Fruit fly (Drosophila melanogaster): Measurements from ENCODE around the gene CG6418.

DNA sequence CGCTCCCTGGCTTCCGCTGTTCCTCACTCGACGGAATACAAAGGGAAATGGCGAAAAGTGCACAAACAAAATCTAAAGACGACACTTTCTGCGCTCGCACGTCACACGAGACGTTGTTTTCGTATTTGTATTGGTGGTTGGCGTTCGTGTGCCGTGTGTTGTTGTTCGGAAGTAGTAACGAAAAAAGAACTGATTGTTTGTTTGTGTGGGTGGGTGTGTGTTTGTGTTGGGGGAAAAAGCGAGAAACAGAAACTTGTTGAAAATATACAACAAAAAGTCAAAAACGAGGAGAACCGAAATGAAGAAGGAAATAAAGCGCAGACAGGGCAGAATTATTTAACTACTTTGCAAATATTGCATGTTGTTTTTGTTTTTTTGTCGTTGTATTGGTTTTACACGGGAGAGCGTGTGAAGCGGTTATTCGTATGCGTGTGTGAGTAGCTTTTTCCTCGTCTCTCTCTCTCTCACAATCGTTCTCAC lies 19.5 kb upstream of the CG6418 start:
- no peak for TF ChIP-seq CG9705 (GFP tag; optimal IDR thresholded peaks at IDR 0.05)
- no peak for TF ChIP-seq tai (GFP tag; optimal IDR thresholded peaks at IDR 0.05)
- no peak for TF ChIP-seq Dfd (GFP tag; optimal IDR thresholded peaks at IDR 0.05)
- TF ChIP-seq Jra (GFP tag; optimal IDR thresholded peaks at IDR 0.05) = no peak
- no peak for TF ChIP-seq woc (GFP tag; optimal IDR thresholded peaks at IDR 0.05)
- TF ChIP-seq h (GFP tag; optimal IDR thresholded peaks at IDR 0.05) = peak; percentile 16
- TF ChIP-seq GATAd (GFP tag; optimal IDR thresholded peaks at IDR 0.05) = no peak
- TF ChIP-seq ey (GFP tag; optimal IDR thresholded peaks at IDR 0.05) = no peak
- no peak for TF ChIP-seq Mio (GFP tag; optimal IDR thresholded peaks at IDR 0.05)
- no peak for TF ChIP-seq Hr78 (GFP tag; optimal IDR thresholded peaks at IDR 0.05)
- TF ChIP-seq psq (GFP tag; optimal IDR thresholded peaks at IDR 0.05) = peak; percentile 77
- TF ChIP-seq Hr83 (GFP tag; optimal IDR thresholded peaks at IDR 0.05; ENCODE audit: poor library complexity, severe bottlenecking) = no peak

All from whole organism, wandering third instar larva.